Fruit fly (Drosophila melanogaster) whole organism, wandering third instar larva: ENCODE measurements around the gene eEF1gamma.

ENCODE experiments used
- CG32264 ChIP-seq: fragments of 200-800 bp; sonication (Bioruptor generic); optimal IDR thresholded peaks from 2 replicates; lab custom pipeline; 2016; ENCODE audit warnings: missing biosample characterization, missing genetic modification characterization
- CG9705 ChIP-seq: fragments of 200-800 bp; sonication (Bioruptor generic); optimal IDR thresholded peaks from 2 replicates; lab custom pipeline; 2018; ENCODE audit warnings: missing biosample characterization, mild to moderate bottlenecking, missing genetic modification characterization
- CrebA ChIP-seq: fragments of 200-800 bp; sonication (Bioruptor generic); optimal IDR thresholded peaks from 2 replicates; lab custom pipeline; 2016; ENCODE audit warnings: missing biosample characterization, mild to moderate bottlenecking, missing genetic modification characterization, borderline replicate concordance
- Dfd ChIP-seq: fragments of >200 bp; optimal IDR thresholded peaks from 2 replicates; lab custom pipeline; 2017; ENCODE audit warnings: missing biosample characterization, missing genetic modification characterization
- Dif ChIP-seq: fragments of 200-275, 200-300 bp; sonication (Bioruptor generic); optimal IDR thresholded peaks from 2 replicates; lab custom pipeline; 2018; ENCODE audit warnings: missing biosample characterization, missing genetic modification characterization; ENCODE audit not compliant: partially characterized antibody
- GATAd ChIP-seq: sonication (Bioruptor generic); optimal IDR thresholded peaks from 2 replicates; lab custom pipeline; 2016; ENCODE audit warnings: missing biosample characterization, missing genetic modification characterization
- HLH106 ChIP-seq: fragments of 200-800 bp; optimal IDR thresholded peaks from 3 replicates; lab custom pipeline; 2019; ENCODE audit warnings: missing biosample characterization, mild to moderate bottlenecking, missing genetic modification characterization, moderate library complexity
- Hnf4 ChIP-seq: fragments of 200-800 bp; sonication (Bioruptor generic); optimal IDR thresholded peaks from 2 replicates; lab custom pipeline; 2016; ENCODE audit warnings: missing biosample characterization, mild to moderate bottlenecking, missing genetic modification characterization
- Hr78 ChIP-seq: fragments of >200 bp; optimal IDR thresholded peaks from 2 replicates; lab custom pipeline; 2017; ENCODE audit warnings: missing biosample characterization, missing genetic modification characterization
- Hr83 ChIP-seq: fragments of 200-300 bp; sonication (Bioruptor generic); optimal IDR thresholded peaks from 2 replicates; lab custom pipeline; 2016; ENCODE audit warnings: missing biosample characterization, mild to moderate bottlenecking, missing genetic modification characterization, moderate library complexity; ENCODE audit not compliant: poor library complexity, severe bottlenecking
- Jra ChIP-seq: sonication (Bioruptor generic); optimal IDR thresholded peaks from 2 replicates; lab custom pipeline; 2016; ENCODE audit warnings: missing biosample characterization, missing genetic modification characterization
- Mio ChIP-seq: sonication (Bioruptor generic); optimal IDR thresholded peaks from 2 replicates; lab custom pipeline; 2016; ENCODE audit warnings: missing biosample characterization, missing genetic modification characterization
- Myc ChIP-seq: fragments of >200 bp; optimal IDR thresholded peaks from 2 replicates; lab custom pipeline; 2017
- N ChIP-seq: fragments of >200 bp; optimal IDR thresholded peaks from 2 replicates; lab custom pipeline; 2018; ENCODE audit warnings: missing biosample characterization, missing external identifiers, missing genetic modification characterization
- OdsH ChIP-seq: fragments of 200-800 bp; sonication (Bioruptor generic); optimal IDR thresholded peaks from 2 replicates; lab custom pipeline; 2016; ENCODE audit warnings: missing biosample characterization, mild to moderate bottlenecking, missing genetic modification characterization
- Rel ChIP-seq, 2 experiments: fragments of 200-800 bp; sonication (Bioruptor generic) in 1 of 2; optimal IDR thresholded peaks; 2 replicates in 1 of 2; 3 replicates in 1 of 2; lab custom pipeline; 2016 to 2019; ENCODE audit warnings: mild to moderate bottlenecking in 2 of 2, missing biosample characterization in 2 of 2, missing genetic modification characterization in 2 of 2, moderate library complexity in 1 of 2
- Sp1 ChIP-seq: fragments of 200-800 bp; sonication (Bioruptor generic); optimal IDR thresholded peaks from 3 replicates; lab custom pipeline; 2019; ENCODE audit warnings: missing biosample characterization, mild to moderate bottlenecking, missing genetic modification characterization, moderate library complexity
- Vsx2 ChIP-seq: fragments of 200-300, 225-300 bp; sonication (Bioruptor generic); optimal IDR thresholded peaks from 2 replicates; lab custom pipeline; 2018; ENCODE audit warnings: missing biosample characterization, missing genetic modification characterization; ENCODE audit not compliant: partially characterized antibody
- br ChIP-seq: fragments of 200-800 bp; sonication (Bioruptor generic); optimal IDR thresholded peaks from 2 replicates; lab custom pipeline; 2016; ENCODE audit warnings: missing biosample characterization, missing genetic modification characterization
- brk ChIP-seq: fragments of 200-800 bp; sonication (Bioruptor generic); optimal IDR thresholded peaks from 2 replicates; lab custom pipeline; 2016; ENCODE audit warnings: missing biosample characterization, mild to moderate bottlenecking, missing genetic modification characterization
- dl ChIP-seq, 2 experiments: fragments of 175-275, 200-275 bp in 1 of 2; fragments of 200-275 bp in 1 of 2; sonication (Bioruptor generic); optimal IDR thresholded peaks; lab custom pipeline; 2018; ENCODE audit warnings: mild to moderate bottlenecking in 2 of 2, missing biosample characterization in 2 of 2, missing genetic modification characterization in 2 of 2, moderate library complexity in 2 of 2; ENCODE audit not compliant: partially characterized antibody in 2 of 2, insufficient read depth in 1 of 2
- dmrt93B ChIP-seq: fragments of 200-800 bp; sonication (Bioruptor generic); optimal IDR thresholded peaks from 2 replicates; lab custom pipeline; 2018; ENCODE audit warnings: missing biosample characterization, mild to moderate bottlenecking, missing genetic modification characterization
- dsf ChIP-seq: sonication (Bioruptor generic); optimal IDR thresholded peaks from 2 replicates; lab custom pipeline; 2016; ENCODE audit warnings: missing biosample characterization, missing genetic modification characterization, borderline replicate concordance
- ey ChIP-seq: fragments of 200-800 bp; sonication (Bioruptor generic); optimal IDR thresholded peaks from 2 replicates; lab custom pipeline; 2016; ENCODE audit warnings: missing biosample characterization, missing genetic modification characterization
- foxo ChIP-seq, 2 experiments: fragments of 200-800 bp; sonication (Bioruptor generic); optimal IDR thresholded peaks; 2 replicates in 1 of 2; 3 replicates in 1 of 2; lab custom pipeline; 2016 to 2017; ENCODE audit warnings: missing biosample characterization in 2 of 2, missing genetic modification characterization in 2 of 2
- fru ChIP-seq: fragments of 200-800 bp; sonication (Bioruptor generic); optimal IDR thresholded peaks from 3 replicates; lab custom pipeline; 2016; ENCODE audit warnings: missing biosample characterization, mild to moderate bottlenecking, missing genetic modification characterization
- h ChIP-seq: fragments of 200-800 bp; sonication (Bioruptor generic); optimal IDR thresholded peaks from 3 replicates; lab custom pipeline; 2016; ENCODE audit warnings: missing biosample characterization, mild to moderate bottlenecking, missing genetic modification characterization
- jim ChIP-seq: fragments of 175-275, 200-325 bp; sonication (Bioruptor generic); optimal IDR thresholded peaks from 2 replicates; lab custom pipeline; 2016; ENCODE audit warnings: missing biosample characterization, mild to moderate bottlenecking, missing genetic modification characterization
- lola ChIP-seq: fragments of >200 bp; optimal IDR thresholded peaks from 2 replicates; lab custom pipeline; 2017; ENCODE audit warnings: missing biosample characterization, missing genetic modification characterization
- pan ChIP-seq: fragments of >200 bp; optimal IDR thresholded peaks from 2 replicates; lab custom pipeline; 2017
- psq ChIP-seq: fragments of 200-800 bp; sonication (Bioruptor generic); optimal IDR thresholded peaks from 3 replicates; lab custom pipeline; 2017; ENCODE audit warnings: missing biosample characterization, mild to moderate bottlenecking, missing genetic modification characterization, moderate library complexity
- sage ChIP-seq: fragments of 200-800 bp; sonication (Bioruptor generic); optimal IDR thresholded peaks from 2 replicates; lab custom pipeline; 2016; ENCODE audit warnings: missing biosample characterization, mild to moderate bottlenecking, missing genetic modification characterization
- sv ChIP-seq: fragments of 200-800 bp; sonication (Bioruptor generic); optimal IDR thresholded peaks from 3 replicates; lab custom pipeline; 2016; ENCODE audit warnings: missing biosample characterization, missing genetic modification characterization
- tai ChIP-seq: sonication (Bioruptor generic); optimal IDR thresholded peaks from 2 replicates; lab custom pipeline; 2016; ENCODE audit warnings: missing biosample characterization, missing genetic modification characterization
- usp ChIP-seq: fragments of >200 bp; optimal IDR thresholded peaks from 2 replicates; lab custom pipeline; 2017; ENCODE audit warnings: missing biosample characterization, missing genetic modification characterization
- woc ChIP-seq: sonication (Bioruptor generic); optimal IDR thresholded peaks from 2 replicates; lab custom pipeline; 2016; ENCODE audit warnings: missing biosample characterization, mild to moderate bottlenecking, missing genetic modification characterization

The eEF1gamma gene

DNA sequence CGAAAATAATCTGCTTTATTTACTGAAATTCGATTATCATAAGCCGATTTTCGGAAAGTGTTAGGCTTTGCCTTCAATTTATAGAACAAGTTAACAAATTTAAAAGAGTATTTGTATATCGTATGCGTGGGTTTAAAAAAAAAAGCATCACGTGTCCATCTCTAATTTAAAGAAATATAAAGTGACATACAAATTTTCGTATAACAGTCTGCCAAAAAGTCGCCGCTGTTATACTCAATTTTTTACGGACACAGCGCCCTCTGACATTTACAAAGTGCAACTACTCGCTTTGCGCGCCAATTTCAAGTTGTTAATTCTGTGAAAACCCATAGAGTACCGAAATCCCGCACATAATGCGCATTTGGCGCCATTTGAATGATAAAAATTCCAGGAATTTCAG is 31.4 kb downstream of the eEF1gamma start:
- TF ChIP-seq fru: peak; percentile 1
- no peak for TF ChIP-seq pan (lab: Kevin White, UChicago)
- TF ChIP-seq dl (GFP tag; optimal IDR thresholded peaks at IDR 0.05; lab: Kevin White, UChicago; ENCODE audit: insufficient read depth in 1 of 2, partially characterized antibody in 2 of 2): no peak
- peak; percentile 13 for TF ChIP-seq sv (GFP tag; lab: Kevin White, UChicago)
- no peak for TF ChIP-seq usp (GFP tag; lab: Kevin White, UChicago)
- peak; percentile 31 for TF ChIP-seq Vsx2 (GFP tag; lab: Kevin White, UChicago)
- TF ChIP-seq Myc: peak; percentile 79
- TF ChIP-seq h (GFP tag; lab: Kevin White, UChicago): no peak
- no peak for TF ChIP-seq jim (GFP tag; lab: Kevin White, UChicago)
- TF ChIP-seq Rel (GFP tag; optimal IDR thresholded peaks at IDR 0.05; lab: Kevin White, UChicago): no peak
- peak; percentile 50 for TF ChIP-seq Rel (tag; optimal IDR thresholded peaks at IDR 0.05; lab: Kevin White, UChicago)
- peak; percentile 61 for TF ChIP-seq Hr83 (GFP tag; lab: Kevin White, UChicago)
- TF ChIP-seq foxo (GFP tag; optimal IDR thresholded peaks at IDR 0.05; lab: Kevin White, UChicago): no peak
- peak; percentile 3 for TF ChIP-seq brk (GFP tag; lab: Kevin White, UChicago)
- peak; percentile 19 for TF ChIP-seq br
- TF ChIP-seq woc: peak; percentile 40
- peak; percentile 50 for TF ChIP-seq OdsH (GFP tag; lab: Kevin White, UChicago)
- TF ChIP-seq dmrt93B (GFP tag; lab: Kevin White, UChicago): no peak

DNA sequence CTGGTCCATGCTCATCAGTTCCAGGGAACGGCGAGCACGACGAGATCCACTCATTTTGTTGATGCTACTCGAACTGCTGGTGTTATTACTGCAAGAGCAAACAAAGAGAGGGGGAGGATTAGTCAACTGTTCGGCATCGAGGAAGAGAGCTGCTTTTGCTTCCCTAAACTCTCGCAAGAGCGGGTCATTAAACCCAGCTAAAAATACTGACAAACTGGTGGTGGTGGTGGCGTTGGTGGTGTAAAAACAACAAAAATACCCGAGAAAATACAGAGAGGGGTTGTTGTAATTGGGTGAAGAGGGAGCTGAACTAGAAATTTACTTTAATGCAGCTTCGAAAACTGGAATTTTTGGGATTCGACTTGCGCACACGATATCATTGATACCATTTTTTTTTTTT is 33.9 kb downstream of the eEF1gamma start:
- no peak for TF ChIP-seq jim (GFP tag; lab: Kevin White, UChicago)
- TF ChIP-seq HLH106 (tag; lab: Kevin White, UChicago): no peak
- no peak for TF ChIP-seq N (GFP tag; lab: Kevin White, UChicago)
- TF ChIP-seq Rel (GFP tag; optimal IDR thresholded peaks at IDR 0.05; lab: Kevin White, UChicago): no peak
- no peak for TF ChIP-seq Rel (tag; optimal IDR thresholded peaks at IDR 0.05; lab: Kevin White, UChicago)
- TF ChIP-seq Myc: no peak
- no peak for TF ChIP-seq tai (GFP tag; lab: Kevin White, UChicago)
- no peak for TF ChIP-seq ey (GFP tag; lab: Kevin White, UChicago)
- TF ChIP-seq, all 38 proteins: peak for 0

DNA sequence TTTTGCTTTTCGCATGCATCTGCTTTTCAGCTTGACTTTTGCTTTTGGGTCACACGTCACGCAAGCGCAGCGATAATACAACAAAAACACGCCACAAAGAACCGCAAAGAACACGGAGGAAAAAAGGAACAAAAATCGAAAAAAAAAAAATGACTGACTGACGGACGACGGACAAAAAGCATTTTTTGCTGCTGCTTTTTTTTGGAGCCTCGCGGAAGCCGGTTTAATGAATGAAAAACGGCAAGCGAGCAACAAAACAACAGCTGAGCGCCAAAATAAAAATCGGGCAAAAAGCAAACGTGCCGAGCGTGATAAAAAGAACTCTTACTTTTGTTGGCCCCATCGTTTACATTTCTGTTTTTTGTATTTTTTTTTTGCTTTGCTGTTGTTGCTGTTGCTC is 34.4 kb downstream of the eEF1gamma start:
- TF ChIP-seq Dif (GFP tag; lab: Kevin White, UChicago) (no peak), foxo (GFP tag; optimal IDR thresholded peaks at IDR 0.05; lab: Kevin White, UChicago) (no peak), usp (GFP tag; lab: Kevin White, UChicago) (no peak), ey (GFP tag; lab: Kevin White, UChicago) (no peak), Hnf4 (no peak), OdsH (GFP tag; lab: Kevin White, UChicago) (no peak), Dfd (GFP tag; lab: Kevin White, UChicago) (no peak), GATAd (GFP tag; lab: Kevin White, UChicago) (no peak), Hr78 (GFP tag; lab: Kevin White, UChicago) (no peak), dmrt93B (GFP tag; lab: Kevin White, UChicago) (no peak), brk (GFP tag; lab: Kevin White, UChicago) (no peak), Hr83 (GFP tag; lab: Kevin White, UChicago) (no peak), CG32264 (GFP tag; lab: Kevin White, UChicago) (peak; percentile 2), fru (no peak), Myc (no peak), Mio (GFP tag; lab: Kevin White, UChicago) (no peak), sv (GFP tag; lab: Kevin White, UChicago) (no peak), Vsx2 (GFP tag; lab: Kevin White, UChicago) (no peak), N (GFP tag; lab: Kevin White, UChicago) (no peak), CG9705 (GFP tag; lab: Kevin White, UChicago) (peak; percentile 23), psq (GFP tag; lab: Kevin White, UChicago) (peak; percentile 63), CrebA (GFP tag; lab: Kevin White, UChicago) (no peak), Rel (GFP tag; optimal IDR thresholded peaks at IDR 0.05; lab: Kevin White, UChicago) (peak; percentile 64), Rel (tag; optimal IDR thresholded peaks at IDR 0.05; lab: Kevin White, UChicago) (peak; percentile 12), HLH106 (tag; lab: Kevin White, UChicago) (no peak), pan (lab: Kevin White, UChicago) (no peak), sage (GFP tag; lab: Kevin White, UChicago) (peak; percentile 51), dsf (GFP tag; lab: Kevin White, UChicago) (no peak), lola (GFP tag; lab: Kevin White, UChicago) (no peak), h (GFP tag; lab: Kevin White, UChicago) (no peak), jim (GFP tag; lab: Kevin White, UChicago) (peak; percentile 14), br (no peak), woc (peak; percentile 17), Sp1 (peak; percentile 76), Jra (GFP tag; lab: Kevin White, UChicago) (no peak), tai (GFP tag; lab: Kevin White, UChicago) (no peak)
